Fruit fly (Drosophila melanogaster) whole organism, prepupa: Measurements from ENCODE around the gene Mpi.

ENCODE experiments used
- CG11902 ChIP-seq: fragments of 200-800 bp; sonication (Bioruptor generic); optimal IDR thresholded peaks from 3 replicates; lab custom pipeline; 2016; ENCODE audit warnings: missing biosample characterization, missing genetic modification characterization
- CG34406 ChIP-seq: fragments of 200-800 bp; sonication (Bioruptor generic); optimal IDR thresholded peaks from 3 replicates; lab custom pipeline; 2016; ENCODE audit warnings: missing biosample characterization, missing genetic modification characterization
- CG6808 ChIP-seq: fragments of 200-800 bp; sonication (Bioruptor generic); optimal IDR thresholded peaks from 3 replicates; lab custom pipeline; 2017; ENCODE audit warnings: missing biosample characterization, missing genetic modification characterization, mild to moderate bottlenecking, moderate library complexity, missing genetic modification reagents
- CG7368 ChIP-seq: fragments of 200-800 bp; sonication (Bioruptor generic); optimal IDR thresholded peaks from 3 replicates; lab custom pipeline; 2016; ENCODE audit warnings: missing biosample characterization, missing genetic modification characterization
- Hr4 ChIP-seq: fragments of 200-800 bp; sonication (Bioruptor generic); optimal IDR thresholded peaks from 3 replicates; lab custom pipeline; 2016; ENCODE audit warnings: missing biosample characterization, missing genetic modification characterization
- fkh ChIP-seq: fragments of 200-800 bp; sonication (Bioruptor generic); optimal IDR thresholded peaks from 3 replicates; lab custom pipeline; 2017; ENCODE audit warnings: missing biosample characterization, mild to moderate bottlenecking, missing genetic modification characterization, moderate library complexity

dm6 chr3R:9754487-9754886, 4.9 kb upstream of the Mpi start, which contains the start of gene Tti1:
- no peak for TF ChIP-seq CG6808 (GFP tag; lab: Kevin White, UChicago)
- no peak for TF ChIP-seq CG11902 (GFP tag; lab: Kevin White, UChicago)
- TF ChIP-seq CG7368 (GFP tag; lab: Kevin White, UChicago), result no peak
- no peak for TF ChIP-seq fkh (GFP tag; lab: Kevin White, UChicago)
- TF ChIP-seq CG34406 (GFP tag; lab: Kevin White, UChicago), result no peak
- TF ChIP-seq Hr4 (GFP tag; lab: Kevin White, UChicago), result no peak
